Worm (Caenorhabditis elegans) whole organism, L3 larva: ENCODE data around the gene pqn-67.

Experiments
- ceh-82 ChIP-seq: fragments of 150-350 bp; optimal IDR thresholded peaks from 2 replicates; lab custom pipeline; 2014; ENCODE audit warnings: missing biosample characterization, missing genetic modification characterization
- nhr-11 ChIP-seq: fragments of 150-350 bp; optimal IDR thresholded peaks from 2 replicates; lab custom pipeline; 2014; ENCODE audit warnings: missing biosample characterization, missing genetic modification characterization

- no peak for TF ChIP-seq nhr-11
- no peak for TF ChIP-seq ceh-82
These were observed 26.9 kb upstream of the pqn-67 start for ce11 chrV:12897338-12897737.
